Worm (Caenorhabditis elegans) whole organism, L1 larva: ENCODE measurements around the gene ceeh-2.

Experiments
- ceh-82 ChIP-seq, 3 experiments: fragments of 150-350 bp in 1 of 3; sonication (generic microtip) in 2 of 3; optimal IDR thresholded peaks; 2 replicates each; lab custom pipeline; 2014 to 2017; ENCODE audit warnings: missing biosample characterization in 3 of 3, missing genetic modification characterization in 3 of 3
- fkh-10 ChIP-seq: sonication (generic microtip); optimal IDR thresholded peaks from 2 replicates; lab custom pipeline; 2017; ENCODE audit warnings: missing biosample characterization, missing genetic modification reagents, missing genetic modification characterization
- isw-1 ChIP-seq: fragments of 200-800 bp; sonication (Bioruptor generic); IDR thresholded peaks from 2 replicates; pipeline ENCODE4 v1.3.6; 2022; ENCODE audit warnings: missing genetic modification characterization, missing compliant biosample characterization
- jun-1 ChIP-seq: fragments of 150-350 bp; optimal IDR thresholded peaks from 2 replicates; lab custom pipeline; 2014; ENCODE audit warnings: missing biosample characterization, missing genetic modification reagents, missing genetic modification characterization
- lin-15B ChIP-seq: fragments of 150-350 bp; sonication (generic microtip); optimal IDR thresholded peaks from 3 replicates; lab custom pipeline; 2014; ENCODE audit warnings: missing biosample characterization, missing genetic modification characterization
- lsy-2 ChIP-seq, 2 experiments: fragments of 150-350 bp; optimal IDR thresholded peaks; 2 replicates each; lab custom pipeline; 2014; ENCODE audit warnings: missing biosample characterization in 2 of 2, missing genetic modification characterization in 2 of 2
- nhr-11 ChIP-seq: fragments of 150-350 bp; optimal IDR thresholded peaks from 2 replicates; lab custom pipeline; 2014; ENCODE audit warnings: missing biosample characterization, missing genetic modification characterization
- nhr-12 ChIP-seq: sonication (generic microtip); optimal IDR thresholded peaks from 2 replicates; lab custom pipeline; 2017; ENCODE audit warnings: missing biosample characterization, missing genetic modification characterization
- pqm-1 ChIP-seq: sonication (generic microtip); optimal IDR thresholded peaks from 3 replicates; lab custom pipeline; 2017; ENCODE audit warnings: missing biosample characterization, missing genetic modification characterization
- zag-1 ChIP-seq: fragments of 150-350 bp; optimal IDR thresholded peaks from 2 replicates; lab custom pipeline; 2014; ENCODE audit warnings: missing biosample characterization, missing genetic modification characterization
- ztf-11 ChIP-seq, 2 experiments: sonication (generic microtip); optimal IDR thresholded peaks; 2 replicates each; lab custom pipeline; 2016 to 2017; ENCODE audit warnings: missing genetic modification characterization in 2 of 2, missing biosample characterization in 1 of 2, missing compliant biosample characterization in 1 of 2

DNA sequence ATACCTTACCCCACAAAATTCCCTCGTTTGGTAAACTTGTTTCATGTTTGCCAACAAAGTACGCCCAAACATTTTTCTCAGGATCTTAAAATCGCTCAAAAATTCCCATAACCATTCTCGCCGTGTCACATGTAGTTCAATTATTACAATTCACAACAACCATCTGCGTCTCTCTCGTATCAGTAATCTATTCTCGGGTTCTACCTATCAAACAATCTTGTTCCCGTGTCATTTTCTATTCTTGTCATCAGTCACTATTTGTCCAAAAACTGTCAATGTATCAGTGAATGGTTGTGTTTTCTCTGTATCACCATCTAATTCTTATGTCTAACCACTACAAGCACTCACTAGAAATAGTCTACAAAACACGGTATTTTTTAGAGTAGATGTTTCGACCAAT, 13.5 kb upstream of the ceeh-2 start:
- TF ChIP-seq ceh-82 (tag; optimal IDR thresholded peaks at IDR 0.05; lab: Kevin White, UChicago) (no peak), zag-1 (tag; lab: Kevin White, UChicago) (no peak), nhr-12 (tag; lab: Kevin White, UChicago) (no peak), lin-15B (tag; lab: Kevin White, UChicago) (no peak), ztf-11 (tag; optimal IDR thresholded peaks at IDR 0.05; lab: Kevin White, UChicago) (no peak), pqm-1 (no peak), fkh-10 (GFP tag; lab: Kevin White, UChicago) (no peak), isw-1 (no peak), lsy-2 (tag; optimal IDR thresholded peaks at IDR 0.05; lab: Kevin White, UChicago) (no peak), nhr-11 (tag; lab: Kevin White, UChicago) (no peak), jun-1 (tag; lab: Kevin White, UChicago) (no peak)
